Worm (Caenorhabditis elegans) whole organism, young adult: ENCODE data around the gene clec-196.

Experiments used
- B0035.1 ChIP-seq: sonication (generic microtip); optimal IDR thresholded peaks from 2 replicates; lab custom pipeline; 2016; ENCODE audit warnings: missing genetic modification characterization, mild to moderate bottlenecking, missing compliant biosample characterization, missing genotype, missing genetic modification reagents
- C06A6.2 ChIP-seq: fragments of 200-800 bp; sonication (Bioruptor generic); conservative IDR thresholded peaks from 2 replicates; pipeline ENCODE4 v1.3.6; 2022; ENCODE audit warnings: missing genetic modification characterization, missing compliant biosample characterization
- D2030.7 ChIP-seq: fragments of 200-800 bp; sonication (Bioruptor generic); IDR thresholded peaks from 2 replicates; pipeline ENCODE4 v1.3.6; 2022; ENCODE audit warnings: missing genetic modification reagents, missing genetic modification characterization, missing compliant biosample characterization
- F10E7.11 ChIP-seq: sonication (generic microtip); optimal IDR thresholded peaks from 2 replicates; lab custom pipeline; 2017; ENCODE audit warnings: mild to moderate bottlenecking, missing genetic modification characterization, moderate library complexity, missing compliant biosample characterization
- F33H1.4 ChIP-seq: fragments of 200-800 bp; sonication (Bioruptor generic); IDR thresholded peaks from 2 replicates; pipeline ENCODE4 v1.3.6; 2022; ENCODE audit warnings: missing genetic modification reagents, missing genetic modification characterization, missing compliant biosample characterization
- F52B5.7 ChIP-seq: sonication (generic microtip); optimal IDR thresholded peaks from 2 replicates; lab custom pipeline; 2016; ENCODE audit warnings: mild to moderate bottlenecking, missing genetic modification characterization, missing compliant biosample characterization
- F57C9.4 ChIP-seq: sonication (generic microtip); optimal IDR thresholded peaks from 2 replicates; lab custom pipeline; 2017; ENCODE audit warnings: mild to moderate bottlenecking, missing genetic modification characterization, missing compliant biosample characterization
- T07F8.4 ChIP-seq: sonication (generic microtip); optimal IDR thresholded peaks from 2 replicates; lab custom pipeline; 2016; ENCODE audit warnings: mild to moderate bottlenecking, missing genetic modification characterization, moderate library complexity, missing compliant biosample characterization
- Y53G8AR.9 ChIP-seq: fragments of 200-800 bp; sonication (Bioruptor generic); conservative IDR thresholded peaks from 2 replicates; pipeline ENCODE4 v1.3.6; 2022; ENCODE audit warnings: missing genetic modification reagents, missing genetic modification characterization, missing compliant biosample characterization
- Y79H2A.3 ChIP-seq: fragments of 200-800 bp; sonication (Bioruptor generic); conservative IDR thresholded peaks from 2 replicates; pipeline ENCODE4 v1.3.6; 2022; ENCODE audit warnings: missing genetic modification reagents, missing genetic modification characterization, missing compliant biosample characterization
- ama-1 ChIP-seq, 3 experiments: fragments of 150-350 bp in 1 of 3; sonication (generic microtip) in 2 of 3; optimal IDR thresholded peaks; 2 replicates each; lab custom pipeline; 2014 to 2018; ENCODE audit warnings: missing biosample characterization in 2 of 3, missing genetic modification characterization in 2 of 3, missing genetic modification reagents in 2 of 3
- aptf-3 ChIP-seq: fragments of 200-800 bp; sonication (Bioruptor generic); IDR thresholded peaks from 2 replicates; pipeline ENCODE4 v1.3.6; 2022; ENCODE audit warnings: missing genetic modification characterization, missing compliant biosample characterization
- atf-7 ChIP-seq: sonication (generic microtip); optimal IDR thresholded peaks from 2 replicates; lab custom pipeline; 2017; ENCODE audit warnings: mild to moderate bottlenecking, missing genetic modification characterization, missing compliant biosample characterization
- attf-3 ChIP-seq: fragments of 200-800 bp; sonication (Bioruptor generic); conservative IDR thresholded peaks from 2 replicates; pipeline ENCODE4 v1.3.6; 2022; ENCODE audit warnings: missing genetic modification reagents, missing genetic modification characterization, missing compliant biosample characterization
- attf-6 ChIP-seq: fragments of 200-800 bp; sonication (Bioruptor generic); IDR thresholded peaks from 2 replicates; pipeline ENCODE4 v1.3.6; 2022; ENCODE audit warnings: missing genetic modification reagents, missing genetic modification characterization, missing compliant biosample characterization
- bed-2 ChIP-seq: fragments of 200-800 bp; sonication (Bioruptor generic); IDR thresholded peaks from 2 replicates; pipeline ENCODE4 v1.3.6; 2022; ENCODE audit warnings: missing genetic modification reagents, missing genetic modification characterization, missing compliant biosample characterization
- ceh-27 ChIP-seq: fragments of 200-800 bp; sonication (Bioruptor generic); optimal IDR thresholded peaks from 2 replicates; lab custom pipeline; 2018; ENCODE audit warnings: mild to moderate bottlenecking, missing genetic modification characterization, moderate library complexity, missing compliant biosample characterization
- ceh-79 ChIP-seq: sonication (generic microtip); optimal IDR thresholded peaks from 2 replicates; lab custom pipeline; 2017; ENCODE audit warnings: mild to moderate bottlenecking, missing genetic modification characterization, missing compliant biosample characterization
- dpl-1 ChIP-seq: fragments of 150-350 bp; optimal IDR thresholded peaks from 2 replicates; lab custom pipeline; 2014; ENCODE audit warnings: missing biosample characterization, missing genetic modification reagents, missing genetic modification characterization
- egl-18 ChIP-seq: fragments of 200-800 bp; sonication (Bioruptor generic); IDR thresholded peaks from 2 replicates; pipeline ENCODE4 v1.3.6; 2022; ENCODE audit warnings: missing genetic modification reagents, missing genetic modification characterization, missing compliant biosample characterization
- egl-44 ChIP-seq: fragments of 200-800 bp; sonication (Bioruptor generic); IDR thresholded peaks from 2 replicates; pipeline ENCODE4 v1.3.6; 2022; ENCODE audit warnings: missing genetic modification reagents, missing genetic modification characterization, missing compliant biosample characterization
- egrh-3 ChIP-seq: fragments of 200-800 bp; sonication (Bioruptor generic); IDR thresholded peaks from 2 replicates; pipeline ENCODE4 v1.3.6; 2022; ENCODE audit warnings: missing genetic modification reagents, missing genetic modification characterization, missing compliant biosample characterization
- ets-4 ChIP-seq: fragments of 200-800 bp; sonication (Bioruptor generic); optimal IDR thresholded peaks from 2 replicates; lab custom pipeline; 2018; ENCODE audit warnings: mild to moderate bottlenecking, missing genetic modification characterization, missing compliant biosample characterization
- him-1 ChIP-seq: sonication (generic microtip); optimal IDR thresholded peaks from 2 replicates; lab custom pipeline; 2016; ENCODE audit warnings: missing genotype, missing genetic modification reagents, missing genetic modification characterization, missing compliant biosample characterization
- hlh-12 ChIP-seq: sonication (generic microtip); optimal IDR thresholded peaks from 2 replicates; lab custom pipeline; 2016; ENCODE audit warnings: missing genetic modification characterization, missing compliant biosample characterization
- let-526 ChIP-seq: fragments of 200-800 bp; sonication (Bioruptor generic); IDR thresholded peaks from 2 replicates; pipeline ENCODE4 v1.3.6; 2022; ENCODE audit warnings: missing genetic modification reagents, missing genetic modification characterization, missing compliant biosample characterization
- let-607 ChIP-seq, 2 experiments: fragments of 200-800 bp in 1 of 2; sonication (Bioruptor generic) in 1 of 2; sonication (generic microtip) in 1 of 2; optimal IDR thresholded peaks; 2 replicates each; lab custom pipeline; 2016 to 2018; ENCODE audit warnings: mild to moderate bottlenecking in 2 of 2, missing compliant biosample characterization in 2 of 2, missing genetic modification characterization in 2 of 2, moderate library complexity in 2 of 2, missing genotype in 1 of 2
- lin-35 ChIP-seq, 3 experiments: fragments of 150-350 bp in 2 of 3; sonication (generic microtip) in 1 of 3; optimal IDR thresholded peaks; 2 replicates each; lab custom pipeline; 2014 to 2018; ENCODE audit warnings: missing biosample characterization in 3 of 3, missing genetic modification characterization in 3 of 3, missing genetic modification reagents in 3 of 3
- lin-54 ChIP-seq: fragments of 200-800 bp; sonication (Bioruptor generic); optimal IDR thresholded peaks from 2 replicates; lab custom pipeline; 2018; ENCODE audit warnings: mild to moderate bottlenecking, missing genetic modification characterization, missing compliant biosample characterization
- lsy-27 ChIP-seq: sonication (generic microtip); optimal IDR thresholded peaks from 2 replicates; lab custom pipeline; 2017; ENCODE audit warnings: missing genetic modification characterization, mild to moderate bottlenecking, missing compliant biosample characterization, antibody characterized with exemption, missing genotype, borderline replicate concordance; ENCODE audit not compliant: insufficient read depth
- madf-3 ChIP-seq: fragments of 200-800 bp; sonication (Bioruptor generic); IDR thresholded peaks from 2 replicates; pipeline ENCODE4 v1.3.6; 2022; ENCODE audit warnings: missing genetic modification reagents, missing genetic modification characterization, missing compliant biosample characterization
- nhr-90 ChIP-seq: sonication (generic microtip); optimal IDR thresholded peaks from 2 replicates; lab custom pipeline; 2016; ENCODE audit warnings: missing genotype, mild to moderate bottlenecking, missing genetic modification characterization, missing compliant biosample characterization
- pha-4 ChIP-seq: fragments of 150-350 bp; sonication (generic microtip); optimal IDR thresholded peaks from 2 replicates; lab custom pipeline; 2014; ENCODE audit warnings: missing biosample characterization, missing genetic modification reagents, missing genetic modification characterization
- rcor-1 ChIP-seq: fragments of 200-800 bp; sonication (Bioruptor generic); IDR thresholded peaks from 2 replicates; pipeline ENCODE4 v1.3.6; 2022; ENCODE audit warnings: missing genetic modification reagents, missing genetic modification characterization, missing compliant biosample characterization
- repo-1 ChIP-seq: sonication (generic microtip); optimal IDR thresholded peaks from 2 replicates; lab custom pipeline; 2017; ENCODE audit warnings: mild to moderate bottlenecking, missing genetic modification characterization, missing compliant biosample characterization
- snpc-1.1 ChIP-seq: sonication (generic microtip); optimal IDR thresholded peaks from 2 replicates; lab custom pipeline; 2017; ENCODE audit warnings: missing genetic modification characterization, mild to moderate bottlenecking, missing compliant biosample characterization, antibody characterized with exemption, moderate library complexity, missing genotype, missing genetic modification reagents; ENCODE audit not compliant: insufficient read depth
- snpc-1.3 ChIP-seq: sonication (generic microtip); optimal IDR thresholded peaks from 2 replicates; lab custom pipeline; 2017; ENCODE audit warnings: missing genetic modification characterization, mild to moderate bottlenecking, missing compliant biosample characterization, antibody characterized with exemption, moderate library complexity, missing genotype, missing genetic modification reagents; ENCODE audit not compliant: insufficient read depth
- tbp1 ChIP-seq: fragments of 200-800 bp; sonication (Bioruptor generic); optimal IDR thresholded peaks from 2 replicates; lab custom pipeline; 2018; ENCODE audit warnings: mild to moderate bottlenecking, missing genetic modification characterization, missing compliant biosample characterization
- tlf-1 ChIP-seq: fragments of 200-800 bp; sonication (Bioruptor generic); optimal IDR thresholded peaks from 2 replicates; lab custom pipeline; 2018; ENCODE audit warnings: mild to moderate bottlenecking, missing genetic modification characterization, missing compliant biosample characterization
- ztf-18 ChIP-seq: sonication (generic microtip); optimal IDR thresholded peaks from 2 replicates; lab custom pipeline; 2016; ENCODE audit warnings: missing genotype, mild to moderate bottlenecking, missing genetic modification characterization, missing compliant biosample characterization
- ztf-22 ChIP-seq: fragments of 200-800 bp; sonication (Bioruptor generic); optimal IDR thresholded peaks from 2 replicates; lab custom pipeline; 2018; ENCODE audit warnings: mild to moderate bottlenecking, missing genetic modification characterization, moderate library complexity, missing compliant biosample characterization
- ztf-25 ChIP-seq: fragments of 200-800 bp; sonication (Bioruptor generic); IDR thresholded peaks from 2 replicates; pipeline ENCODE4 v1.3.6; 2022; ENCODE audit warnings: missing genetic modification reagents, missing genetic modification characterization, missing compliant biosample characterization
- ztf-28 ChIP-seq: fragments of 200-800 bp; sonication (Bioruptor generic); IDR thresholded peaks from 2 replicates; pipeline ENCODE4 v1.3.6; 2022; ENCODE audit warnings: missing genetic modification reagents, missing genetic modification characterization, missing compliant biosample characterization
- ztf-3 ChIP-seq: fragments of 200-800 bp; sonication (Bioruptor generic); optimal IDR thresholded peaks from 2 replicates; lab custom pipeline; 2018; ENCODE audit warnings: mild to moderate bottlenecking, missing genetic modification characterization, missing compliant biosample characterization

The clec-196 gene

DNA sequence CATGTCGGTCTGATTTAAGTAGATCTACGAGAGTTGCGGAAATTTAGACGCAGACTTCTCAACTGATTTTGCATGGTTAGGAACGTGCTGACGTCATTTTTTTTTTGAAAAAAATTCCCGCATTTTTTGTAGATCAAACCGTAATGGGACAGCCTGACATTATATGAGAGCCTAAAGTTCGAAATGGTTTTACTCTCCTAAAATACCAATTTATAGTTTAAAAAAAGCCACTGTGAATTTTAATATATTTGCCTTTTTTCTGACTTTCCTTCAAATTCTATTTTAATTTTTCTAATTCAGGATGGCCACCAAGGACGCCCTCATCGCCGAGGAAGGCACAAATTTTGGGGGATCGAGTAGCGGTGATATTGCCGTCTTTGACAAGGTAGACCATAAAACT is 7.7 kb upstream of the clec-196 start, which contains the start of gene atgp-1:
TSS of gene atgp-1 (plus strand) at position 301 of the 400 bp plus-strand sequence.
- TF ChIP-seq T07F8.4 (tag; lab: Kevin White, UChicago) (no peak), let-526 (no peak), egl-44 (GFP tag; lab: Robert Waterston, UW) (no peak), ztf-3 (GFP tag; lab: Kevin White, UChicago) (no peak), B0035.1 (tag; lab: Kevin White, UChicago) (no peak), repo-1 (tag; lab: Kevin White, UChicago) (no peak), egl-18 (GFP tag; lab: Robert Waterston, UW) (no peak), lin-35 (GFP tag; optimal IDR thresholded peaks at IDR 0.05; lab: Kevin White, UChicago) (no peak), ztf-28 (GFP tag; lab: Robert Waterston, UW) (no peak), pha-4 (tag; lab: Kevin White, UChicago) (no peak), lsy-27 (tag; lab: Kevin White, UChicago) (no peak), ets-4 (no peak)

DNA sequence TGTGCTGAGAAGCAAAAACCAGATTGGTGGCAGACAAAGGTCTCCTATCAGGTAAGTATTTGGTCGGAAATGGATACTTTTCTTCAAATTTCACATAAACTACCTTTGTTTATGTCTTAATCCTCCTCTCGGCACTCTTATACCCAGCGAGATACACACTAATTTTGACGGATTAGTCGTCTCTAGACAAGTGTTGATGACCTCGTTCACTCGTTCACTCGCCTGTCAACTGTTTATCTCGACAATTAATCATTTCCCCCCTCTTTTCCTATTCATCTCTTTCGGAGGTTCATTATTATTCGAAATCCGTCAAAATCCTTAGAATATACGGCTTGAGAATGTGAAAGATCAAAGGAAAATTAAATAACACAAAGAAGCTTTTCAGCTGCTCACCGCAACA is 7.1 kb upstream of the clec-196 start:
- no peak for TF ChIP-seq egl-18 (GFP tag; lab: Robert Waterston, UW)
- no peak for TF ChIP-seq snpc-1.1 (tag; lab: Kevin White, UChicago)
- TF ChIP-seq aptf-3, result no peak
- no peak for TF ChIP-seq F57C9.4 (tag; lab: Kevin White, UChicago)
- TF ChIP-seq nhr-90, result no peak
- TF ChIP-seq him-1 (tag; lab: Kevin White, UChicago), result no peak
- no peak for TF ChIP-seq madf-3 (GFP tag; lab: Robert Waterston, UW)
- no peak for TF ChIP-seq lin-54
- no peak for TF ChIP-seq F10E7.11 (tag; lab: Kevin White, UChicago)
- no peak for TF ChIP-seq bed-2 (GFP tag; lab: Robert Waterston, UW)
- TF ChIP-seq let-526, result no peak
- TF ChIP-seq ceh-79, result no peak
- TF ChIP-seq ets-4, result no peak
- TF ChIP-seq C06A6.2 (GFP tag; lab: Robert Waterston, UW), result no peak
- TF ChIP-seq egrh-3 (GFP tag; lab: Robert Waterston, UW), result no peak

DNA sequence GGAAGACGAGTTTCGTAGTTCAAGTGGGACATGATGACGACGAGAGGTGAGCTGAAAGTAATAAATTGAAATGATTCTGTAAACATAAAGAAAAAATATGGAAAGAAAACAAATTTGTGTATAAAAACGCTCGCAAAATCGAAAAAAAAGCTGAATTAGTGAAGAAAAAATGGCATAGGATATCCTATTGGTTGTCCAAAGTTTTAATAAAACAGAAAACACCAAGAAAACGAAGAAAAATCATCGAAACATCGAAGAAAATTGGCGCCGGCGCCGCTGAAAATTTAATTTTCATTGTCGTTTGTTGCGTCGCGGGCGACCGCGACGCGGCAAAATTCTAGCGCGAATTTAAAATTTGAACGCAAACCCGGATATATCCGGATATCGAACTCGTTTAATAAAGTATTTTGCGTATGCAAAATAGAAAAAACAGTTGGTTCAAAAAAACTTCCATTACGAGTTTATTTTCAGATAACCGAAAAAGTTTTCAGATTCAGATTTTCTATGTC is 3.1 kb upstream of the clec-196 start, which contains the start of gene gln-5:
TSS of gene gln-5 (minus strand) at position 51 of the 509 bp plus-strand sequence.
- no peak for TF ChIP-seq repo-1 (tag; lab: Kevin White, UChicago)
- no peak for TF ChIP-seq ztf-25
- TF ChIP-seq ceh-27 (GFP tag; lab: Kevin White, UChicago), result no peak
- TF ChIP-seq bed-2 (GFP tag; lab: Robert Waterston, UW), result no peak
- TF ChIP-seq egl-18 (GFP tag; lab: Robert Waterston, UW), result no peak
- TF ChIP-seq ztf-18 (tag; lab: Kevin White, UChicago), result no peak
- TF ChIP-seq tlf-1, result peak; percentile 90
- TF ChIP-seq D2030.7 (GFP tag; lab: Robert Waterston, UW), result peak; percentile 97
- no peak for TF ChIP-seq ama-1 (optimal IDR thresholded peaks at IDR 0.05; lab: Kevin White, UChicago)
- TF ChIP-seq ama-1 (GFP tag; optimal IDR thresholded peaks at IDR 0.05; lab: Kevin White, UChicago), result no peak
- TF ChIP-seq attf-3, result no peak
- TF ChIP-seq tbp1 (GFP tag; lab: Kevin White, UChicago), result peak; percentile 42
- peak; percentile 88 for TF ChIP-seq attf-6
- TF ChIP-seq C06A6.2 (GFP tag; lab: Robert Waterston, UW), result no peak
- TF ChIP-seq F52B5.7 (tag; lab: Kevin White, UChicago), result no peak
- TF ChIP-seq Y53G8AR.9 (GFP tag; lab: Robert Waterston, UW), result no peak
- no peak for TF ChIP-seq Y79H2A.3 (GFP tag; lab: Robert Waterston, UW)
- TF ChIP-seq snpc-1.3 (tag; lab: Kevin White, UChicago), result peak; percentile 41
- no peak for TF ChIP-seq let-607 (tag; optimal IDR thresholded peaks at IDR 0.05; lab: Kevin White, UChicago)
- TF ChIP-seq atf-7 (tag; lab: Kevin White, UChicago), result no peak
- peak; percentile 74 for TF ChIP-seq F33H1.4
- peak; percentile 90 for TF ChIP-seq dpl-1 (GFP tag; lab: Kevin White, UChicago)
- TF ChIP-seq F57C9.4 (tag; lab: Kevin White, UChicago), result no peak
- peak; percentile 77 for TF ChIP-seq rcor-1
- no peak for TF ChIP-seq let-526
- TF ChIP-seq hlh-12, result no peak
- TF ChIP-seq ztf-22, result no peak
